Fruit fly (Drosophila melanogaster) whole organism, larva: Measurements from ENCODE around the gene Moca-cyp.

Experiments
- noc ChIP-seq: fragments of 200-800 bp; sonication (Bioruptor generic); optimal IDR thresholded peaks from 3 replicates; lab custom pipeline; 2019; ENCODE audit warnings: missing biosample characterization, mild to moderate bottlenecking, missing genetic modification characterization, moderate library complexity

Moca-cyp gene

dm6 chr3R:28327709-28328467, 12.2 kb upstream of the Moca-cyp start:
- TF ChIP-seq noc (tag; lab: Kevin White, UChicago), result peak; percentile 25

dm6 chr3R:28328780-28329546, 11.2 kb upstream of the Moca-cyp start:
- TF ChIP-seq noc (tag; lab: Kevin White, UChicago), result peak; percentile 88

- TF ChIP-seq noc (tag; lab: Kevin White, UChicago), result no peak
Measured at dm6 chr3R:28330266-28331125, 9.6 kb upstream of the Moca-cyp start.

dm6 chr3R:28331126-28331490, 9.0 kb upstream of the Moca-cyp start:
- TF ChIP-seq noc (tag; lab: Kevin White, UChicago), result no peak

- peak; percentile 75 for TF ChIP-seq noc (tag; lab: Kevin White, UChicago)
Measured at dm6 chr3R:28332137-28332671, 7.9 kb upstream of the Moca-cyp start.

- no peak for TF ChIP-seq noc (tag; lab: Kevin White, UChicago)
Measured at dm6 chr3R:28332674-28333421, 7.3 kb upstream of the Moca-cyp start.

- peak; percentile 59 for TF ChIP-seq noc (tag; lab: Kevin White, UChicago)
Measured at dm6 chr3R:28335462-28335998, 4.6 kb upstream of the Moca-cyp start.

- TF ChIP-seq noc (tag; lab: Kevin White, UChicago), result no peak
Measured at dm6 chr3R:28336046-28336771, 3.9 kb upstream of the Moca-cyp start, which contains the start of gene larp. larp (minus strand) TSS chr3R:28336440.

dm6 chr3R:28340606-28340999, 469 bp downstream of the Moca-cyp start:
- TF ChIP-seq noc (tag; lab: Kevin White, UChicago), result no peak

- TF ChIP-seq noc (tag; lab: Kevin White, UChicago), result no peak
Measured at dm6 chr3R:28345287-28345686, 5.2 kb downstream of the Moca-cyp start.

dm6 chr3R:28351942-28352341, 11.8 kb downstream of the Moca-cyp start, which contains the start of gene Or98b:
Or98b (plus strand) TSS chr3R:28352242.
- TF ChIP-seq noc (tag; lab: Kevin White, UChicago), result no peak

- TF ChIP-seq noc (tag; lab: Kevin White, UChicago), result no peak
Measured at dm6 chr3R:28359613-28360012, 19.5 kb downstream of the Moca-cyp start.

- TF ChIP-seq noc (tag; lab: Kevin White, UChicago), result no peak
Measured at dm6 chr3R:28375785-28376184, 35.7 kb downstream of the Moca-cyp start.

- TF ChIP-seq noc (tag; lab: Kevin White, UChicago), result no peak
Measured at dm6 chr3R:28377648-28378047, 37.5 kb downstream of the Moca-cyp start.
